Worm (Caenorhabditis elegans) whole organism, L1 larva: ENCODE results near the gene C25H3.15.

Source experiments
- F16B12.6 ChIP-seq: fragments of 150-350 bp; optimal IDR thresholded peaks from 2 replicates; lab custom pipeline; 2014; ENCODE audit warnings: missing biosample characterization, missing genetic modification characterization
- ceh-82 ChIP-seq, 3 experiments: fragments of 150-350 bp in 1 of 3; sonication (generic microtip) in 2 of 3; optimal IDR thresholded peaks; 2 replicates each; lab custom pipeline; 2014 to 2017; ENCODE audit warnings: missing biosample characterization in 3 of 3, missing genetic modification characterization in 3 of 3
- dpl-1 ChIP-seq, 3 experiments: fragments of 150-350 bp in 2 of 3; sonication (generic microtip) in 1 of 3; optimal IDR thresholded peaks; 2 replicates each; lab custom pipeline; 2014 to 2017; ENCODE audit warnings: missing biosample characterization in 3 of 3, missing genetic modification characterization in 3 of 3, missing genetic modification reagents in 3 of 3
- egl-27 ChIP-seq, 2 experiments: fragments of 150-350 bp in 1 of 2; sonication (generic microtip); optimal IDR thresholded peaks; 3 replicates each; lab custom pipeline; 2017 to 2018; ENCODE audit warnings: missing biosample characterization in 2 of 2, missing genetic modification characterization in 2 of 2, missing genetic modification reagents in 2 of 2
- elt-2 ChIP-seq: sonication (generic microtip); optimal IDR thresholded peaks from 2 replicates; lab custom pipeline; 2016; ENCODE audit warnings: missing genetic modification characterization, mild to moderate bottlenecking, inconsistent platforms, missing compliant biosample characterization, missing genetic modification reagents
- ets-5 ChIP-seq: fragments of 200-800 bp; sonication (Bioruptor generic); IDR thresholded peaks from 2 replicates; pipeline ENCODE4 v1.3.6; 2022; ENCODE audit warnings: missing genetic modification characterization, missing compliant biosample characterization
- jun-1 ChIP-seq: fragments of 150-350 bp; optimal IDR thresholded peaks from 2 replicates; lab custom pipeline; 2014; ENCODE audit warnings: missing biosample characterization, missing genetic modification reagents, missing genetic modification characterization
- lsy-2 ChIP-seq, 2 experiments: fragments of 150-350 bp; optimal IDR thresholded peaks; 2 replicates each; lab custom pipeline; 2014; ENCODE audit warnings: missing biosample characterization in 2 of 2, missing genetic modification characterization in 2 of 2
- pag-3 ChIP-seq: sonication (generic microtip); optimal IDR thresholded peaks from 2 replicates; lab custom pipeline; 2017; ENCODE audit warnings: missing genetic modification characterization, mild to moderate bottlenecking, missing compliant biosample characterization, antibody characterized with exemption, borderline replicate concordance; ENCODE audit not compliant: insufficient read depth
- skn-1 ChIP-seq: fragments of 150-350 bp; optimal IDR thresholded peaks from 2 replicates; lab custom pipeline; 2014; ENCODE audit warnings: missing biosample characterization, missing genetic modification characterization
- tbx-2 ChIP-seq: sonication (generic microtip); optimal IDR thresholded peaks from 2 replicates; lab custom pipeline; 2016; ENCODE audit warnings: missing genetic modification characterization, missing compliant biosample characterization
- unc-130 ChIP-seq: fragments of 150-350 bp; optimal IDR thresholded peaks from 2 replicates; lab custom pipeline; 2017; ENCODE audit warnings: missing biosample characterization, missing genetic modification characterization, inconsistent platforms
- unc-86 ChIP-seq: sonication (generic microtip); optimal IDR thresholded peaks from 2 replicates; lab custom pipeline; 2016; ENCODE audit warnings: missing genetic modification characterization, missing compliant biosample characterization

DNA sequence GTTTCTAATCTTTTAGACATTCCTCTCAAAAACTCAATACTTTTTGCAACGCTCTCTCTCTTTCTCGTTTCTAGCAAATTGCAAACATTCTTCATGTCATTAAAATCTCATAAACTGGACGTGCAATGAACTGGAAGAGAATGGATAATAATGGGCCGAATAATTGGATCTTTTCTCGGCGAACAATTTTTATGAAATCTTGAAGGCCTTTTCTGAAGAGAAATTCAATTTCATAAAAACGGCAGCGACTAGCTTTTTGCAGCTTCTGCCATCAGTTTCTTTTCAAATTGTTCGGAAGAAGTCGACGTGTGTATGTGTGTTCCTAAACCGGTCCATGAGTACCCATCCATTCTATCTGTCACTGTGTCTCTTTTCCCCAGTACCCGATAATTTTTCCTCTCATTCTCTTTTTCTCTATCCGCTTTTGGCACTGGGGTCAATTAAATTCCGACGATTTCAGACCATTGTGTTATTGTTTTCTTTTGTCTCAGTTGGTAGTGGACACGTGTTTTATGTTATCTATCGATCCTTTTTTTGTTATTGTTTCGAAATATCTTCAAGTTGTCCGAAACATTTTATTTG lies 37.6 kb downstream of the C25H3.15 start:
- no peak for TF ChIP-seq ceh-82 (tag; optimal IDR thresholded peaks at IDR 0.05; lab: Kevin White, UChicago)
- TF ChIP-seq pag-3 (tag; lab: Kevin White, UChicago), result no peak
- no peak for TF ChIP-seq unc-130 (tag; lab: Kevin White, UChicago)
- TF ChIP-seq skn-1, result no peak
- no peak for TF ChIP-seq F16B12.6
- TF ChIP-seq lsy-2 (tag; optimal IDR thresholded peaks at IDR 0.05; lab: Kevin White, UChicago), result no peak
- TF ChIP-seq ets-5 (GFP tag; lab: Robert Waterston, UW), result no peak
- TF ChIP-seq jun-1 (tag; lab: Kevin White, UChicago), result no peak
- no peak for TF ChIP-seq tbx-2 (tag; lab: Kevin White, UChicago)
- TF ChIP-seq unc-86 (tag; lab: Kevin White, UChicago), result no peak
- no peak for TF ChIP-seq elt-2 (tag; lab: Kevin White, UChicago)
- no peak for TF ChIP-seq dpl-1 (GFP tag; optimal IDR thresholded peaks at IDR 0.05; lab: Kevin White, UChicago)
- no peak for TF ChIP-seq egl-27 (tag; optimal IDR thresholded peaks at IDR 0.05; lab: Kevin White, UChicago)
